In the genomic region with DNA sequence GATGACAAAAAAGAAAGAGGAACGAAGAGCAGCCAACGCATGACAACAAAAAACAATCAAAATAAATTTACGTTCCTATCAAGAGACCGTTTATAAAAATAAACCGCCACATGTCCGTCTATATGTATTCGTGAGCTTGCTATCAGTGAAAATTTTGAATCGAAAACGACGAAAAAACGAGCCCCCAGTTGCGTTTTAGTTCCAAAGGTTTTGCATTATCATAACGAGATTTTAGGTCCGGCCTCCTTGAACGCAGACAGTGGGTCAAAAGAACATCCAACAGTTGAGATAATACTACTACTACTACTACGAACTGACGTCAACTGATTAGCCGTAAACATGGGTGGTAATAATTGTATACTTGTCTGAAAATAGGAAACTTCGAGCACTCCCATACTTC, we compare ENCODE assay signal across 3 fruit fly cellular contexts.
TF ChIP-seq lines count a peak whose summit lies in the region.

No protein-coding gene starts in this region.

- TF ChIP-seq CTCF in whole organism, embryonic (GFP tag; optimal IDR thresholded peaks at IDR 0.05; lab: Kevin White, UChicago) = no peak

TF ChIP-seq in whole organism, adult, 20 proteins besides CTCF, POLR2A, EP300 and RAD21:
- TF ChIP-seq CG12768 (GFP tag; optimal IDR thresholded peaks at IDR 0.05; lab: Kevin White, UChicago) = peak; percentile 59
- no peak for TF ChIP-seq toe (GFP tag; optimal IDR thresholded peaks at IDR 0.05; lab: Kevin White, UChicago)

TF ChIP-seq in whole organism, embryonic, 481 proteins besides CTCF, POLR2A, EP300 and RAD21:
- no peak for TF ChIP-seq crp (GFP tag; optimal IDR thresholded peaks at IDR 0.05; lab: Kevin White, UChicago)
- 0 out of 3 replicates have a peak, but pooled peaks have one; percentile 14 for TF ChIP-seq so (GFP tag; IDR thresholded peaks at IDR 0.05; lab: Robert Waterston, UW)
- peak; percentile 17 for TF ChIP-seq CG13296 (GFP tag; optimal IDR thresholded peaks at IDR 0.05; lab: Kevin White, UChicago)
- peak; percentile 52 for TF ChIP-seq abd-A (tag; optimal IDR thresholded peaks at IDR 0.05; lab: Kevin White, UChicago)
- peak in 1 of 2 experiments; percentile 24 for TF ChIP-seq Hr78 (GFP tag; optimal IDR thresholded peaks at IDR 0.05; lab: Kevin White, UChicago)
- peak; percentile 82 for TF ChIP-seq CG34376 (GFP tag; optimal IDR thresholded peaks at IDR 0.05; lab: Kevin White, UChicago)
- TF ChIP-seq CG10543 (GFP tag; optimal IDR thresholded peaks at IDR 0.05; lab: Kevin White, UChicago) = peak; percentile 74
- peak; percentile 57 for TF ChIP-seq exex (tag; optimal IDR thresholded peaks at IDR 0.05; lab: Kevin White, UChicago)
- peak; percentile 91 for TF ChIP-seq sug (tag; optimal IDR thresholded peaks at IDR 0.05; lab: Kevin White, UChicago)
- TF ChIP-seq ftz-f1 (GFP tag; optimal IDR thresholded peaks at IDR 0.05; lab: Kevin White, UChicago) = peak; percentile 6
- TF ChIP-seq yki (optimal IDR thresholded peaks at IDR 0.05; lab: Kevin White, UChicago) = no peak
- TF ChIP-seq chinmo (GFP tag; IDR thresholded peaks at IDR 0.05; lab: Robert Waterston, UW; ENCODE audit: partially characterized antibody) = 0 out of 4 replicates have a peak, but pooled peaks have one; percentile 59
- no peak for TF ChIP-seq Ptx1 (GFP tag; IDR thresholded peaks at IDR 0.05; lab: Robert Waterston, UW)
- TF ChIP-seq ato (GFP tag; IDR thresholded peaks at IDR 0.05; lab: Robert Waterston, UW; ENCODE audit: partially characterized antibody) = no peak
- TF ChIP-seq CG8388 (GFP tag; optimal IDR thresholded peaks at IDR 0.05; lab: Kevin White, UChicago) = peak; percentile 39
- peak; percentile 58 for TF ChIP-seq mirr (GFP tag; optimal IDR thresholded peaks at IDR 0.05; lab: Kevin White, UChicago)
- peak; percentile 7 for TF ChIP-seq CG13894 (tag; optimal IDR thresholded peaks at IDR 0.05; lab: Kevin White, UChicago)
- peak; percentile 4 for TF ChIP-seq gro (GFP tag; optimal IDR thresholded peaks at IDR 0.05; lab: Kevin White, UChicago)

TF ChIP-seq in whole organism, prepupa, 60 proteins besides CTCF, POLR2A, EP300 and RAD21:
- no peak for TF ChIP-seq eg (GFP tag; IDR thresholded peaks at IDR 0.05; lab: Robert Waterston, UW)
- TF ChIP-seq svp (GFP tag; lab: Kevin White, UChicago) = peak; percentile 54
- TF ChIP-seq Sox102F (GFP tag; optimal IDR thresholded peaks at IDR 0.05; lab: Kevin White, UChicago) = no peak
- TF ChIP-seq vri (GFP tag; optimal IDR thresholded peaks at IDR 0.05; lab: Kevin White, UChicago) = peak; percentile 47
- TF ChIP-seq Ets21C (GFP tag; optimal IDR thresholded peaks at IDR 0.05; lab: Kevin White, UChicago) = no peak
